Worm (Caenorhabditis elegans): ENCODE data around the gene ddn-2.

ddn-2 gene

ce11 chrII:12918960-12919553 is 10.2 kb downstream of the ddn-2 start, which contains the start of the genes F58G1.2 and wago-4:
F58G1.2 (minus strand) TSS chrII:12919010.
wago-4 (plus strand) TSS chrII:12919551.
- TF ChIP-seq lin-15B (tag; optimal IDR thresholded peaks at IDR 0.05): no peak
- TF ChIP-seq R02D3.7 (tag; optimal IDR thresholded peaks at IDR 0.05): peak; percentile 60
- no peak for TF ChIP-seq skn-1 (tag; optimal IDR thresholded peaks at IDR 0.05)
- TF ChIP-seq lin-38 (GFP tag; IDR thresholded peaks at IDR 0.05): peak; percentile 51; the same call in 1 of the 2 replicates
- TF ChIP-seq mes-2 (tag; optimal IDR thresholded peaks at IDR 0.05; ENCODE audit: poor library complexity, severe bottlenecking): peak; percentile 56
- no peak for TF ChIP-seq pha-4 (GFP tag; IDR thresholded peaks at IDR 0.05)
- no peak for TF ChIP-seq pha-4 (tag; optimal IDR thresholded peaks at IDR 0.05)
- peak; percentile 34 for TF ChIP-seq lin-13 (GFP tag; optimal IDR thresholded peaks at IDR 0.05)
- no peak for TF ChIP-seq nhr-111 (GFP tag; optimal IDR thresholded peaks at IDR 0.05)
- peak in 1 of 2 experiments; percentile 87 for TF ChIP-seq lsy-2 (tag; optimal IDR thresholded peaks at IDR 0.05)
- peak; percentile 72 for TF ChIP-seq unc-130 (GFP tag; optimal IDR thresholded peaks at IDR 0.05)
- no peak for TF ChIP-seq dmd-6 (GFP tag; IDR thresholded peaks at IDR 0.05)
- TF ChIP-seq hif-1 (tag; optimal IDR thresholded peaks at IDR 0.05): no peak
- peak; percentile 100 for TF ChIP-seq Y48G9A.11 (GFP tag; IDR thresholded peaks at IDR 0.05)
- no peak for TF ChIP-seq nhr-25 (tag; optimal IDR thresholded peaks at IDR 0.05; ENCODE audit: borderline replicate concordance, insufficient read depth)
- TF ChIP-seq sdz-12 (GFP tag; optimal IDR thresholded peaks at IDR 0.05): no peak
- TF ChIP-seq pqm-1 (tag; optimal IDR thresholded peaks at IDR 0.05): no peak
- no peak for TF ChIP-seq nhr-41 (GFP tag; IDR thresholded peaks at IDR 0.05)
- no peak for TF ChIP-seq nhr-76 (tag; optimal IDR thresholded peaks at IDR 0.05)

- TF ChIP-seq unc-62 (GFP tag; optimal IDR thresholded peaks at IDR 0.05 in 1 of 2) (peak in 1 of 2 experiments; percentile 98), unc-62 (tag; optimal IDR thresholded peaks at IDR 0.05) (no peak), daf-12 (tag; optimal IDR thresholded peaks at IDR 0.05) (no peak)
Measured at ce11 chrII:12921478-12921877, 12.6 kb downstream of the ddn-2 start.

ce11 chrII:12923225-12923624 is 14.3 kb downstream of the ddn-2 start:
- no peak for TF ChIP-seq fos-1 (tag; optimal IDR thresholded peaks at IDR 0.05)
- TF ChIP-seq Y75B8A.6 (GFP tag; IDR thresholded peaks at IDR 0.05): no peak
- peak; percentile 61 for TF ChIP-seq lin-38 (GFP tag; IDR thresholded peaks at IDR 0.05)
- peak; percentile 86 for TF ChIP-seq Y48G9A.11 (GFP tag; IDR thresholded peaks at IDR 0.05)
- no peak for TF ChIP-seq nhr-28 (tag; optimal IDR thresholded peaks at IDR 0.05)
- no peak for TF ChIP-seq sdz-12 (GFP tag; optimal IDR thresholded peaks at IDR 0.05)
- no peak for TF ChIP-seq snpc-4 (tag; optimal IDR thresholded peaks at IDR 0.05)
- TF ChIP-seq arid-1 (GFP tag; conservative IDR thresholded peaks at IDR 0.05): peak; percentile 67; the same call in 1 of the 2 replicates

ce11 chrII:12925551-12925950 is 16.7 kb downstream of the ddn-2 start, which contains the start of gene F58G1.8:
F58G1.8 (minus strand) TSS chrII:12925651.
- TF ChIP-seq attf-4 (tag; optimal IDR thresholded peaks at IDR 0.05) (no peak), lsy-2 (tag; optimal IDR thresholded peaks at IDR 0.05) (no peak), dpl-1 (GFP tag; optimal IDR thresholded peaks at IDR 0.05) (no peak), lir-3 (tag; optimal IDR thresholded peaks at IDR 0.05) (no peak), nhr-11 (tag; optimal IDR thresholded peaks at IDR 0.05) (no peak), nhr-10 (tag; optimal IDR thresholded peaks at IDR 0.05) (no peak), lin-29 (GFP tag; IDR thresholded peaks at IDR 0.05) (no peak), set-16 (GFP tag; IDR thresholded peaks at IDR 0.05) (no peak), ces-1 (GFP tag; optimal IDR thresholded peaks at IDR 0.05) (no peak), php-3 (GFP tag; IDR thresholded peaks at IDR 0.05) (no peak), hlh-30 (tag; optimal IDR thresholded peaks at IDR 0.05; ENCODE audit: insufficient read depth) (no peak), zfp-3 (GFP tag; conservative IDR thresholded peaks at IDR 0.05) (no peak), mxl-3 (GFP tag; optimal IDR thresholded peaks at IDR 0.05) (no peak), ceh-62 (tag; optimal IDR thresholded peaks at IDR 0.05) (no peak), Y75B8A.6 (GFP tag; IDR thresholded peaks at IDR 0.05) (no peak), egl-27 (tag; optimal IDR thresholded peaks at IDR 0.05) (no peak), gei-8 (GFP tag; optimal IDR thresholded peaks at IDR 0.05) (no peak), mes-2 (tag; optimal IDR thresholded peaks at IDR 0.05; ENCODE audit: poor library complexity, severe bottlenecking) (no peak), mdl-1 (tag; optimal IDR thresholded peaks at IDR 0.05) (no peak), daf-16 (GFP tag; optimal IDR thresholded peaks at IDR 0.05) (no peak), daf-16 (tag; optimal IDR thresholded peaks at IDR 0.05) (no peak)

Measured in whole organism, L4 larva.